Fruit fly (Drosophila melanogaster) whole organism, embryonic: ENCODE measurements around the gene CG18473.

Experiments used
- Antp ChIP-seq: fragments of 200-800 bp; sonication (Bioruptor generic); optimal IDR thresholded peaks from 3 replicates; lab custom pipeline; 2016; ENCODE audit warnings: missing biosample characterization, missing genetic modification characterization
- CG10366 ChIP-seq: fragments of 200-800 bp; sonication (Bioruptor generic); IDR thresholded peaks from 2 replicates; pipeline ENCODE4 v1.3.6; 2022; ENCODE audit warnings: missing biosample characterization, missing genetic modification characterization
- CG2129 ChIP-seq: fragments of 200-800 bp; sonication (Bioruptor generic); IDR thresholded peaks from 2 replicates; pipeline ENCODE4 v1.3.6; 2022; ENCODE audit warnings: missing biosample characterization, missing genetic modification characterization; ENCODE audit not compliant: partially characterized antibody
- CG3065 ChIP-seq: fragments of 200-800 bp; sonication (Bioruptor generic); optimal IDR thresholded peaks from 2 replicates; lab custom pipeline; 2016; ENCODE audit warnings: missing biosample characterization, missing genetic modification characterization
- CG6683 ChIP-seq: fragments of 200-800 bp; sonication (Bioruptor generic); optimal IDR thresholded peaks from 2 replicates; lab custom pipeline; 2017; ENCODE audit warnings: missing biosample characterization, mild to moderate bottlenecking, missing genetic modification characterization, missing genetic modification reagents
- CG8281 ChIP-seq: fragments of 200-800 bp; sonication (Bioruptor generic); optimal IDR thresholded peaks from 2 replicates; lab custom pipeline; 2018; ENCODE audit warnings: missing biosample characterization, mild to moderate bottlenecking, missing genetic modification characterization, moderate library complexity
- Dll ChIP-seq: fragments of 200-800 bp; sonication (Bioruptor generic); IDR thresholded peaks from 4 replicates; pipeline ENCODE4 v1.3.6; 2022; ENCODE audit warnings: missing biosample characterization, missing genetic modification characterization; ENCODE audit not compliant: partially characterized antibody
- Hr39 ChIP-seq: fragments of >200 bp; optimal IDR thresholded peaks from 2 replicates; lab custom pipeline; 2017
- Hsf ChIP-seq: fragments of 200-800 bp; sonication (Bioruptor generic); optimal IDR thresholded peaks from 3 replicates; lab custom pipeline; 2016; ENCODE audit warnings: missing biosample characterization, missing genetic modification characterization
- bowl ChIP-seq: fragments of 200-800 bp; sonication (Bioruptor generic); IDR thresholded peaks from 2 replicates; pipeline ENCODE4 v1.3.6; 2022; ENCODE audit warnings: missing biosample characterization, missing genetic modification characterization
- danr ChIP-seq: fragments of 200-800 bp; sonication (Bioruptor generic); IDR thresholded peaks from 2 replicates; pipeline ENCODE4 v1.3.6; 2022; ENCODE audit warnings: missing biosample characterization, missing genetic modification characterization
- ftz-f1 ChIP-seq: fragments of 200-800 bp; sonication (Bioruptor generic); optimal IDR thresholded peaks from 2 replicates; lab custom pipeline; 2016; ENCODE audit warnings: missing biosample characterization, missing genetic modification characterization
- scrt ChIP-seq: fragments of 200-800 bp; sonication (Bioruptor generic); optimal IDR thresholded peaks from 2 replicates; lab custom pipeline; 2018; ENCODE audit warnings: missing biosample characterization, mild to moderate bottlenecking, missing genetic modification characterization, moderate library complexity

DNA sequence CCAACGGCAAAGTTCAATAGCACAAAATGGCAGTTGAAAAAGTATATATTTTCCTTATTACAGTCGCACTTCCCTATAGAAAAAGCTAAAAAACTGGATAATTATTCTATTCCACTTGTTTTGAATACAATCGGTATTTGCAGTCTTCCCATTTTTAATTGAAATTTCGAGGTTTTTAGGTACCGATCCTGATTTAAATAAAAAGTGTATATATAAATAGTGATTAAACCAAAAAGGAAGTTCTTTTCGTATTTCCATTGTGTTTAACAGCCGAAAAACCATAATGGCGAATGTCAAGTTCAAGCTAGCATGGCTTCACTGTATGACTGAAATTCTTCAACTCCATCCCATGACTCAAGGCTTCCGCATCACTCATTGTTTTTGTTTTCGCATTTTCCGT is 16.6 kb upstream of the CG18473 start:
- TF ChIP-seq ftz-f1 (GFP tag; lab: Kevin White, UChicago) (no peak), Dll (GFP tag; lab: Robert Waterston, UW) (no peak), scrt (GFP tag; lab: Kevin White, UChicago) (no peak), Hr39 (lab: Kevin White, UChicago) (no peak), CG6683 (no peak), CG3065 (GFP tag; lab: Kevin White, UChicago) (no peak), CG10366 (GFP tag; lab: Robert Waterston, UW) (no peak), bowl (GFP tag; lab: Robert Waterston, UW) (no peak), Hsf (GFP tag; lab: Kevin White, UChicago) (no peak), CG2129 (GFP tag; lab: Robert Waterston, UW) (no peak), CG8281 (no peak), danr (GFP tag; lab: Robert Waterston, UW) (no peak), Antp (GFP tag; lab: Kevin White, UChicago) (no peak)
